Fruit fly (Drosophila melanogaster) whole organism, embryonic: ENCODE measurements around the gene Pex1.
A peak's percentile ranks its signal among the peaks of the same experiment; 100 is the strongest.

Source experiments
- Adf1 ChIP-seq: fragments of 200-800 bp; sonication (Bioruptor generic); IDR thresholded peaks from 2 replicates; pipeline ENCODE4 v1.3.6; 2022; ENCODE audit warnings: missing biosample characterization, missing genetic modification characterization
- Bgb ChIP-seq: fragments of 200-800 bp; sonication (Bioruptor generic); IDR thresholded peaks from 2 replicates; pipeline ENCODE4 v1.3.6; 2022; ENCODE audit warnings: missing biosample characterization, missing genetic modification characterization; ENCODE audit not compliant: partially characterized antibody
- CG10321 ChIP-seq: fragments of 200-800 bp; sonication (Bioruptor generic); IDR thresholded peaks from 2 replicates; pipeline ENCODE4 v1.3.6; 2022; ENCODE audit warnings: missing biosample characterization, missing genetic modification characterization
- CG15479 ChIP-seq: fragments of 200-800 bp; sonication (Bioruptor generic); optimal IDR thresholded peaks from 3 replicates; lab custom pipeline; 2019; ENCODE audit warnings: missing biosample characterization, mild to moderate bottlenecking, missing genetic modification characterization, moderate library complexity
- CG15696 ChIP-seq: fragments of 200-800 bp; sonication (Bioruptor generic); optimal IDR thresholded peaks from 2 replicates; lab custom pipeline; 2019; ENCODE audit warnings: missing biosample characterization, mild to moderate bottlenecking, missing genetic modification characterization, moderate library complexity
- CG1602 ChIP-seq: fragments of 200-800 bp; sonication (Bioruptor generic); optimal IDR thresholded peaks from 3 replicates; lab custom pipeline; 2016; ENCODE audit warnings: missing biosample characterization, missing genetic modification characterization
- CG17385 ChIP-seq: fragments of 200-800 bp; sonication (Bioruptor generic); optimal IDR thresholded peaks from 3 replicates; lab custom pipeline; 2018; ENCODE audit warnings: missing biosample characterization, mild to moderate bottlenecking, missing genetic modification characterization
- CG1832 ChIP-seq: fragments of 200-800 bp; sonication (Bioruptor generic); optimal IDR thresholded peaks from 2 replicates; lab custom pipeline; 2017; ENCODE audit warnings: missing biosample characterization, mild to moderate bottlenecking, missing genetic modification characterization, inconsistent platforms
- CG2199 ChIP-seq: fragments of 200-800 bp; sonication (Bioruptor generic); IDR thresholded peaks from 3 replicates; pipeline ENCODE4 v1.3.6; 2022; ENCODE audit warnings: missing biosample characterization, missing genetic modification characterization
- CG2875 ChIP-seq: fragments of 200-800 bp; sonication (Bioruptor generic); optimal IDR thresholded peaks from 2 replicates; lab custom pipeline; 2017; ENCODE audit warnings: missing biosample characterization, mild to moderate bottlenecking, missing genetic modification characterization, missing genetic modification reagents
- CG2889 ChIP-seq: fragments of 200-800 bp; sonication (Bioruptor generic); IDR thresholded peaks from 3 replicates; pipeline ENCODE4 v1.3.6; 2022; ENCODE audit warnings: missing biosample characterization, missing genetic modification characterization
- CG3726 ChIP-seq: fragments of 200-800 bp; sonication (Bioruptor generic); IDR thresholded peaks from 3 replicates; pipeline ENCODE4, ENCODE4 v1.3.6; 2022; ENCODE audit warnings: missing biosample characterization, missing genetic modification characterization
- CG4360 ChIP-seq: fragments of 200-800 bp; sonication (Bioruptor generic); IDR thresholded peaks from 2 replicates; pipeline ENCODE4 v1.3.6; 2022; ENCODE audit warnings: missing biosample characterization, missing genetic modification characterization
- CG6689 ChIP-seq: fragments of 200-800 bp; sonication (Bioruptor generic); IDR thresholded peaks from 2 replicates; pipeline ENCODE4 v1.3.6; 2022; ENCODE audit warnings: missing biosample characterization, missing genetic modification characterization
- CG7372 ChIP-seq: fragments of 200-800 bp; sonication (Bioruptor generic); IDR thresholded peaks from 2 replicates; pipeline ENCODE4 v1.3.6; 2022; ENCODE audit warnings: missing biosample characterization, missing genetic modification characterization
- CG8765 ChIP-seq: fragments of 200-800 bp; sonication (Bioruptor generic); IDR thresholded peaks from 2 replicates; pipeline ENCODE4 v1.3.6; 2022; ENCODE audit warnings: missing biosample characterization, missing genetic modification characterization
- CG8924 ChIP-seq: fragments of 200-800 bp; optimal IDR thresholded peaks from 3 replicates; lab custom pipeline; 2019; ENCODE audit warnings: missing biosample characterization, mild to moderate bottlenecking, missing genetic modification characterization, moderate library complexity
- Deaf1 ChIP-seq: fragments of 200-800 bp; optimal IDR thresholded peaks from 3 replicates; lab custom pipeline; 2019; ENCODE audit warnings: missing biosample characterization, mild to moderate bottlenecking, missing genetic modification characterization, moderate library complexity
- Dek ChIP-seq: fragments of 200-800 bp; sonication (Bioruptor generic); optimal IDR thresholded peaks from 3 replicates; lab custom pipeline; 2019; ENCODE audit warnings: missing biosample characterization, mild to moderate bottlenecking, missing genetic modification characterization, moderate library complexity
- Jarid2 ChIP-seq: fragments of 200-800 bp; sonication (Bioruptor generic); optimal IDR thresholded peaks from 3 replicates; lab custom pipeline; 2017; ENCODE audit warnings: mild to moderate bottlenecking, missing biosample characterization, missing genetic modification reagents, missing genetic modification characterization
- Kr ChIP-seq: fragments of 200-800 bp; sonication (Bioruptor generic); optimal IDR thresholded peaks from 2 replicates; lab custom pipeline; 2017; ENCODE audit warnings: missing biosample characterization, mild to moderate bottlenecking, missing genetic modification characterization
- Nf-YB ChIP-seq: fragments of 200-800 bp; sonication (Bioruptor generic); optimal IDR thresholded peaks from 3 replicates; lab custom pipeline; 2019; ENCODE audit warnings: missing biosample characterization, mild to moderate bottlenecking, missing genetic modification characterization, moderate library complexity
- Nf-YC ChIP-seq: fragments of 200-800 bp; optimal IDR thresholded peaks from 3 replicates; lab custom pipeline; 2019; ENCODE audit warnings: missing biosample characterization, mild to moderate bottlenecking, missing genetic modification characterization, moderate library complexity
- NfI ChIP-seq: fragments of 200-800 bp; sonication (Bioruptor generic); optimal IDR thresholded peaks from 3 replicates; lab custom pipeline; 2018; ENCODE audit warnings: missing biosample characterization, mild to moderate bottlenecking, missing genetic modification characterization, moderate library complexity
- Trl ChIP-seq, 3 experiments: fragments of >200 bp in 2 of 3; fragments of 200-800 bp in 1 of 3; sonication (Bioruptor generic) in 1 of 3; optimal IDR thresholded peaks; 2 replicates in 1 of 3; 3 replicates in 2 of 3; lab custom pipeline; 2016 to 2017; ENCODE audit warnings: missing biosample characterization in 1 of 3, missing genetic modification characterization in 1 of 3
- cg ChIP-seq: fragments of 200-800 bp; sonication (Bioruptor generic); optimal IDR thresholded peaks from 3 replicates; lab custom pipeline; 2019; ENCODE audit warnings: missing biosample characterization, mild to moderate bottlenecking, missing genetic modification characterization, moderate library complexity
- crol ChIP-seq: fragments of 200-800 bp; sonication (Bioruptor generic); IDR thresholded peaks from 2 replicates; pipeline ENCODE4 v1.3.6; 2022; ENCODE audit warnings: missing biosample characterization, missing genetic modification characterization
- dysf ChIP-seq: fragments of 200-800 bp; sonication (Bioruptor generic); IDR thresholded peaks from 3 replicates; pipeline ENCODE4 v1.3.6; 2022; ENCODE audit warnings: missing biosample characterization, missing genetic modification characterization
- ewg ChIP-seq: fragments of 200-800 bp; sonication (Bioruptor generic); optimal IDR thresholded peaks from 3 replicates; lab custom pipeline; 2017; ENCODE audit warnings: mild to moderate bottlenecking, missing biosample characterization, missing genetic modification reagents, missing genetic modification characterization
- fd102C ChIP-seq: fragments of 200-800 bp; sonication (Bioruptor generic); optimal IDR thresholded peaks from 2 replicates; lab custom pipeline; 2018; ENCODE audit warnings: missing biosample characterization, mild to moderate bottlenecking, missing genetic modification characterization, moderate library complexity
- gcm ChIP-seq: fragments of 200-800 bp; sonication (Bioruptor generic); optimal IDR thresholded peaks from 2 replicates; lab custom pipeline; 2019; ENCODE audit warnings: missing biosample characterization, mild to moderate bottlenecking, missing genetic modification characterization, moderate library complexity
- gfzf ChIP-seq: fragments of 200-800 bp; sonication (Bioruptor generic); optimal IDR thresholded peaks from 2 replicates; lab custom pipeline; 2016; ENCODE audit warnings: missing biosample characterization, mild to moderate bottlenecking, missing genetic modification characterization, moderate library complexity
- gt ChIP-seq: fragments of 200-800 bp; sonication (Bioruptor generic); IDR thresholded peaks from 2 replicates; pipeline ENCODE4 v1.3.6; 2022; ENCODE audit warnings: missing biosample characterization, missing genetic modification characterization
- nerfin-1 ChIP-seq: fragments of 200-800 bp; sonication (Bioruptor generic); optimal IDR thresholded peaks from 3 replicates; lab custom pipeline; 2019; ENCODE audit warnings: missing biosample characterization, mild to moderate bottlenecking, missing genetic modification characterization, moderate library complexity
- nom ChIP-seq: fragments of 200-800 bp; sonication (Bioruptor generic); optimal IDR thresholded peaks from 2 replicates; lab custom pipeline; 2017; ENCODE audit warnings: missing biosample characterization, missing genetic modification characterization, mild to moderate bottlenecking, moderate library complexity, missing genetic modification reagents
- sens ChIP-seq: fragments of 200-800 bp; sonication (Bioruptor generic); peaks from one replicate; lab custom pipeline; 2016; ENCODE audit warnings: missing biosample characterization, missing genetic modification characterization
- seq ChIP-seq: fragments of 200-800 bp; sonication (Bioruptor generic); IDR thresholded peaks from 2 replicates; pipeline ENCODE4 v1.3.6; 2022; ENCODE audit warnings: missing biosample characterization, missing genetic modification characterization
- stc ChIP-seq: fragments of 200-800 bp; sonication (Bioruptor generic); IDR thresholded peaks from 2 replicates; pipeline ENCODE4 v1.3.6; 2022; ENCODE audit warnings: missing biosample characterization, missing genetic modification characterization
- zen ChIP-seq: fragments of 200-800 bp; sonication (Bioruptor generic); optimal IDR thresholded peaks from 3 replicates; lab custom pipeline; 2018; ENCODE audit warnings: missing biosample characterization, mild to moderate bottlenecking, missing genetic modification characterization, moderate library complexity
- zfh1 ChIP-seq: fragments of 200-800 bp; sonication (Bioruptor generic); IDR thresholded peaks from 3 replicates; pipeline ENCODE4 v1.3.6; 2022; ENCODE audit warnings: missing biosample characterization, missing genetic modification characterization

The Pex1 gene

dm6 chr3L:14108068-14108520 is 36.4 kb downstream of the Pex1 start, which contains the start of gene Sox21a:
Gene Sox21a, minus strand, starts transcription at chr3L:14108118.
- TF ChIP-seq CG10321 (GFP tag; lab: Robert Waterston, UW), result peak; percentile 80
- peak; percentile 24 for TF ChIP-seq Kr (GFP tag; lab: Kevin White, UChicago)
- no peak for TF ChIP-seq nom (GFP tag; lab: Kevin White, UChicago)
- TF ChIP-seq CG3726 (GFP tag; lab: Robert Waterston, UW), result 0 out of 3 replicates have a peak, but pooled peaks have one; percentile 23
- peak; percentile 18 for TF ChIP-seq CG15696 (tag; lab: Kevin White, UChicago)
- TF ChIP-seq nerfin-1 (tag; lab: Kevin White, UChicago), result peak; percentile 20
- peak; percentile 30; the same call in 1 of the 2 replicates for TF ChIP-seq CG8765 (GFP tag; lab: Robert Waterston, UW)
- peak; percentile 81 for TF ChIP-seq CG7372
- peak; percentile 4 for TF ChIP-seq Jarid2
- no peak for TF ChIP-seq CG4360 (GFP tag; lab: Robert Waterston, UW)
- peak; percentile 10 for TF ChIP-seq zen (tag; lab: Kevin White, UChicago)
- peak; percentile 83 for TF ChIP-seq CG15479 (GFP tag; lab: Kevin White, UChicago)
- TF ChIP-seq CG8924, result peak; percentile 2
- TF ChIP-seq seq (GFP tag; lab: Robert Waterston, UW), result peak; percentile 84
- TF ChIP-seq Trl (optimal IDR thresholded peaks at IDR 0.05; lab: Kevin White, UChicago), result peak; percentile 41 to 42
- TF ChIP-seq Trl (GFP tag; optimal IDR thresholded peaks at IDR 0.05; lab: Kevin White, UChicago), result no peak
- no peak for TF ChIP-seq CG1602
- peak; percentile 38 for TF ChIP-seq cg (GFP tag; lab: Kevin White, UChicago)
- peak; percentile 74 for TF ChIP-seq CG17385
- TF ChIP-seq Nf-YB (GFP tag; lab: Kevin White, UChicago), result peak; percentile 89
- peak; percentile 10 for TF ChIP-seq sens (GFP tag; lab: Kevin White, UChicago)
- peak; percentile 18 for TF ChIP-seq gcm
- TF ChIP-seq stc (GFP tag; lab: Robert Waterston, UW), result no peak
- TF ChIP-seq CG2889, result no peak
- TF ChIP-seq crol (GFP tag; lab: Robert Waterston, UW), result peak; percentile 44; the same call in 1 of the 2 replicates
- no peak for TF ChIP-seq CG2875 (GFP tag; lab: Kevin White, UChicago)
- TF ChIP-seq gfzf, result no peak
- TF ChIP-seq Bgb (GFP tag; lab: Robert Waterston, UW), result no peak
- TF ChIP-seq Deaf1, result peak; percentile 6
- TF ChIP-seq Nf-YC, result peak; percentile 92
- TF ChIP-seq gt (GFP tag; lab: Robert Waterston, UW), result no peak
- TF ChIP-seq CG1832 (GFP tag; lab: Kevin White, UChicago), result peak; percentile 91
- no peak for TF ChIP-seq Dek (tag; lab: Kevin White, UChicago)
- peak; percentile 78 for TF ChIP-seq Adf1 (GFP tag; lab: Robert Waterston, UW)
- peak; percentile 66; the same call in 1 of the 3 replicates for TF ChIP-seq CG2199 (GFP tag; lab: Robert Waterston, UW)
- no peak for TF ChIP-seq NfI (GFP tag; lab: Kevin White, UChicago)
- TF ChIP-seq dysf (GFP tag; lab: Robert Waterston, UW), result 0 out of 3 replicates have a peak, but pooled peaks have one; percentile 17
- TF ChIP-seq ewg (GFP tag; lab: Kevin White, UChicago), result peak; percentile 85
- peak; percentile 49 for TF ChIP-seq fd102C (GFP tag; lab: Kevin White, UChicago)
- TF ChIP-seq CG6689 (GFP tag; lab: Robert Waterston, UW), result peak; percentile 25; the same call in 1 of the 2 replicates
- TF ChIP-seq zfh1 (GFP tag; lab: Robert Waterston, UW), result peak; percentile 51; the same call in 2 of the 3 replicates
